Fruit fly (Drosophila melanogaster): ENCODE data around the gene Hmgcl.

Hmgcl gene

dm6 chr2L:7010513-7010912, 50.3 kb downstream of the Hmgcl start:
- TF ChIP-seq Hr96 (GFP tag; optimal IDR thresholded peaks at IDR 0.05) (no peak), Clk (GFP tag; optimal IDR thresholded peaks at IDR 0.05) (no peak), cic (GFP tag; optimal IDR thresholded peaks at IDR 0.05) (no peak), Mnt (GFP tag; optimal IDR thresholded peaks at IDR 0.05) (no peak), kay (GFP tag; ENCODE audit: borderline replicate concordance) (no peak), Crg-1 (GFP tag; optimal IDR thresholded peaks at IDR 0.05) (no peak), ovo (GFP tag; optimal IDR thresholded peaks at IDR 0.05) (no peak), CG7101 (tag; optimal IDR thresholded peaks at IDR 0.05) (no peak), tj (GFP tag; optimal IDR thresholded peaks at IDR 0.05) (no peak), bab1 (GFP tag; optimal IDR thresholded peaks at IDR 0.05) (no peak), pad (GFP tag; optimal IDR thresholded peaks at IDR 0.05) (no peak), CG14711 (tag; optimal IDR thresholded peaks at IDR 0.05) (no peak), CG12768 (GFP tag; optimal IDR thresholded peaks at IDR 0.05) (no peak), CG11617 (GFP tag; optimal IDR thresholded peaks at IDR 0.05) (no peak), CG7045 (GFP tag; optimal IDR thresholded peaks at IDR 0.05) (no peak)
